Fruit fly (Drosophila melanogaster) Kc167 (cell line): ENCODE results near the gene Pfdn1.

Experiments used
- Sin3A ChIP-seq: fragments of >200 bp; optimal IDR thresholded peaks from 2 replicates; lab custom pipeline; 2018; ENCODE audit warnings: missing external identifiers
- h ChIP-seq: fragments of >200 bp; optimal IDR thresholded peaks from 3 replicates; lab custom pipeline; 2018; ENCODE audit warnings: missing external identifiers
- insv ChIP-seq: fragments of >200 bp; optimal IDR thresholded peaks from 3 replicates; lab custom pipeline; 2018; ENCODE audit warnings: missing external identifiers

dm6 chr2L:6076143-6076542, 7.3 kb downstream of the Pfdn1 start:
- TF ChIP-seq h (no peak), insv (lab: Kevin White, UChicago) (no peak), Sin3A (lab: Kevin White, UChicago) (no peak)
